Fruit fly (Drosophila melanogaster) whole organism, prepupa: ENCODE data around the gene flr.

Experiments
- CG10669 ChIP-seq: fragments of 200-800 bp; sonication (Bioruptor generic); optimal IDR thresholded peaks from 3 replicates; lab custom pipeline; 2018; ENCODE audit warnings: missing biosample characterization, mild to moderate bottlenecking, missing genetic modification characterization, moderate library complexity
- CG11294 ChIP-seq: fragments of 200-800 bp; sonication (Bioruptor generic); IDR thresholded peaks from 2 replicates; pipeline ENCODE4 v1.3.6; 2022; ENCODE audit warnings: missing biosample characterization, missing genetic modification characterization
- CG11762 ChIP-seq: fragments of 200-800 bp; sonication (Bioruptor generic); optimal IDR thresholded peaks from 3 replicates; lab custom pipeline; 2016; ENCODE audit warnings: missing biosample characterization, missing genetic modification characterization; ENCODE audit not compliant: insufficient read depth
- CG11902 ChIP-seq: fragments of 200-800 bp; sonication (Bioruptor generic); optimal IDR thresholded peaks from 3 replicates; lab custom pipeline; 2016; ENCODE audit warnings: missing biosample characterization, missing genetic modification characterization
- CG15336 ChIP-seq: fragments of 200-800 bp; sonication (Bioruptor generic); IDR thresholded peaks from 2 replicates; pipeline ENCODE4 v1.3.6; 2022; ENCODE audit warnings: missing biosample characterization, missing genetic modification characterization
- CG16779 ChIP-seq: fragments of 200-800 bp; sonication (Bioruptor generic); optimal IDR thresholded peaks from 3 replicates; lab custom pipeline; 2017; ENCODE audit warnings: missing biosample characterization, mild to moderate bottlenecking, missing genetic modification characterization
- CG3032 ChIP-seq: fragments of 200-800 bp; optimal IDR thresholded peaks from 2 replicates; lab custom pipeline; 2019; ENCODE audit warnings: missing biosample characterization, mild to moderate bottlenecking, missing genetic modification characterization, moderate library complexity
- CG31627 ChIP-seq: fragments of 200-800 bp; sonication (Bioruptor generic); optimal IDR thresholded peaks from 3 replicates; lab custom pipeline; 2016; ENCODE audit warnings: missing biosample characterization, missing genetic modification characterization
- CG32006 ChIP-seq: fragments of 200-800 bp; sonication (Bioruptor generic); optimal IDR thresholded peaks from 3 replicates; lab custom pipeline; 2017; ENCODE audit warnings: missing biosample characterization, mild to moderate bottlenecking, missing genetic modification characterization
- CG3919 ChIP-seq: fragments of 200-800 bp; sonication (Bioruptor generic); optimal IDR thresholded peaks from 3 replicates; lab custom pipeline; 2016; ENCODE audit warnings: missing biosample characterization, missing genetic modification characterization
- CG4318 ChIP-seq: fragments of 200-800 bp; sonication (Bioruptor generic); optimal IDR thresholded peaks from 3 replicates; lab custom pipeline; 2017; ENCODE audit warnings: missing biosample characterization, mild to moderate bottlenecking, missing genetic modification characterization
- CG6276 ChIP-seq: fragments of 200-800 bp; sonication (Bioruptor generic); optimal IDR thresholded peaks from 2 replicates; lab custom pipeline; 2017; ENCODE audit warnings: missing biosample characterization, mild to moderate bottlenecking, missing genetic modification characterization
- CG6792 ChIP-seq: fragments of 200-800 bp; sonication (Bioruptor generic); optimal IDR thresholded peaks from 3 replicates; lab custom pipeline; 2016; ENCODE audit warnings: missing biosample characterization, missing genetic modification characterization
- CG6808 ChIP-seq: fragments of 200-800 bp; sonication (Bioruptor generic); optimal IDR thresholded peaks from 3 replicates; lab custom pipeline; 2017; ENCODE audit warnings: missing biosample characterization, missing genetic modification characterization, mild to moderate bottlenecking, moderate library complexity, missing genetic modification reagents
- CG6854 ChIP-seq: fragments of 200-800 bp; sonication (Bioruptor generic); optimal IDR thresholded peaks from 2 replicates; lab custom pipeline; 2017; ENCODE audit warnings: missing biosample characterization, mild to moderate bottlenecking, missing genetic modification characterization
- CG7368 ChIP-seq: fragments of 200-800 bp; sonication (Bioruptor generic); optimal IDR thresholded peaks from 3 replicates; lab custom pipeline; 2016; ENCODE audit warnings: missing biosample characterization, missing genetic modification characterization
- CG8632 ChIP-seq: fragments of 200-800 bp; sonication (Bioruptor generic); optimal IDR thresholded peaks from 3 replicates; lab custom pipeline; 2016; ENCODE audit warnings: missing biosample characterization, missing genetic modification characterization
- CG9139 ChIP-seq: fragments of 200-800 bp; sonication (Bioruptor generic); optimal IDR thresholded peaks from 3 replicates; lab custom pipeline; 2017; ENCODE audit warnings: missing biosample characterization, mild to moderate bottlenecking, missing genetic modification characterization
- Eip78C ChIP-seq: fragments of 200-800 bp; sonication (Bioruptor generic); peaks from one replicate; lab custom pipeline; 2016; ENCODE audit warnings: missing biosample characterization, missing genetic modification characterization
- Eip93F ChIP-seq: fragments of 200-800 bp; sonication (Bioruptor generic); optimal IDR thresholded peaks from 2 replicates; lab custom pipeline; 2016; ENCODE audit warnings: missing biosample characterization, mild to moderate bottlenecking, missing genetic modification characterization
- Ets21C ChIP-seq: fragments of 200-800 bp; sonication (Bioruptor generic); optimal IDR thresholded peaks from 3 replicates; lab custom pipeline; 2016; ENCODE audit warnings: missing biosample characterization, missing genetic modification characterization
- Hr38 ChIP-seq: sonication (Bioruptor generic); optimal IDR thresholded peaks from 2 replicates; lab custom pipeline; 2016; ENCODE audit warnings: missing biosample characterization, missing genetic modification characterization
- Hr39 ChIP-seq: fragments of 200-800 bp; sonication (Bioruptor generic); optimal IDR thresholded peaks from 2 replicates; lab custom pipeline; 2016; ENCODE audit warnings: missing biosample characterization, missing genetic modification characterization
- Lpt ChIP-seq: fragments of 200-800 bp; sonication (Bioruptor generic); optimal IDR thresholded peaks from 3 replicates; lab custom pipeline; 2016; ENCODE audit warnings: missing biosample characterization, missing genetic modification characterization
- Met ChIP-seq: fragments of 200-800 bp; sonication (Bioruptor generic); optimal IDR thresholded peaks from 3 replicates; lab custom pipeline; 2016; ENCODE audit warnings: missing biosample characterization, missing genetic modification characterization
- Smox ChIP-seq: fragments of 200-800 bp; sonication (Bioruptor generic); optimal IDR thresholded peaks from 3 replicates; lab custom pipeline; 2016; ENCODE audit warnings: missing biosample characterization, missing genetic modification characterization
- Sox102F ChIP-seq: fragments of 200-800 bp; sonication (Bioruptor generic); optimal IDR thresholded peaks from 2 replicates; lab custom pipeline; 2016; ENCODE audit warnings: missing biosample characterization, mild to moderate bottlenecking, missing genetic modification characterization
- Sox14 ChIP-seq: fragments of 200-800 bp; sonication (Bioruptor generic); optimal IDR thresholded peaks from 3 replicates; lab custom pipeline; 2016; ENCODE audit warnings: missing biosample characterization, missing genetic modification characterization
- achi ChIP-seq: fragments of 200-800 bp; sonication (Bioruptor generic); optimal IDR thresholded peaks from 3 replicates; lab custom pipeline; 2016; ENCODE audit warnings: missing biosample characterization, missing genetic modification characterization
- dac ChIP-seq: fragments of 200-800 bp; sonication (Bioruptor generic); optimal IDR thresholded peaks from 2 replicates; lab custom pipeline; 2017; ENCODE audit warnings: missing biosample characterization, mild to moderate bottlenecking, missing genetic modification characterization
- fd59A ChIP-seq: fragments of 200-800 bp; sonication (Bioruptor generic); optimal IDR thresholded peaks from 2 replicates; lab custom pipeline; 2017; ENCODE audit warnings: missing biosample characterization, mild to moderate bottlenecking, missing genetic modification characterization, missing genetic modification reagents
- fd85E ChIP-seq: fragments of 200-800 bp; sonication (Bioruptor generic); optimal IDR thresholded peaks from 3 replicates; lab custom pipeline; 2016; ENCODE audit warnings: missing biosample characterization, missing genetic modification characterization
- fkh ChIP-seq: fragments of 200-800 bp; sonication (Bioruptor generic); optimal IDR thresholded peaks from 3 replicates; lab custom pipeline; 2017; ENCODE audit warnings: missing biosample characterization, mild to moderate bottlenecking, missing genetic modification characterization, moderate library complexity
- lz ChIP-seq: fragments of 200-800 bp; sonication (Bioruptor generic); optimal IDR thresholded peaks from 3 replicates; lab custom pipeline; 2016; ENCODE audit warnings: missing biosample characterization, missing genetic modification characterization
- salr ChIP-seq, 2 experiments: fragments of 200-800 bp; sonication (Bioruptor generic); optimal IDR thresholded peaks; 3 replicates each; lab custom pipeline; 2016 to 2018; ENCODE audit warnings: missing biosample characterization in 2 of 2, missing genetic modification characterization in 2 of 2, mild to moderate bottlenecking in 1 of 2
- ss ChIP-seq, 2 experiments: fragments of 200-800 bp; sonication (Bioruptor generic); optimal IDR thresholded peaks; 2 replicates in 1 of 2; 3 replicates in 1 of 2; lab custom pipeline; 2017 to 2018; ENCODE audit warnings: mild to moderate bottlenecking in 2 of 2, missing biosample characterization in 2 of 2, missing genetic modification characterization in 2 of 2, moderate library complexity in 1 of 2
- svp ChIP-seq: fragments of 200-800 bp; sonication (Bioruptor generic); peaks from one replicate; lab custom pipeline; 2016; ENCODE audit warnings: missing biosample characterization, missing genetic modification characterization

Gene flr

dm6 chr3L:13424068-13424467, 11.4 kb downstream of the flr start, which contains the start of gene CG33263:
Gene CG33263, minus strand, starts transcription at chr3L:13424168.
- TF ChIP-seq lz (GFP tag; lab: Kevin White, UChicago), result no peak
- no peak for TF ChIP-seq ss (GFP tag; optimal IDR thresholded peaks at IDR 0.05; lab: Kevin White, UChicago)
- TF ChIP-seq CG6276, result no peak
- TF ChIP-seq CG10669 (GFP tag; lab: Kevin White, UChicago), result no peak
- no peak for TF ChIP-seq CG8632
- TF ChIP-seq CG9139, result no peak
- TF ChIP-seq CG11902, result no peak
- no peak for TF ChIP-seq Eip78C
- TF ChIP-seq CG6792 (GFP tag; lab: Kevin White, UChicago), result no peak
- no peak for TF ChIP-seq CG7368 (GFP tag; lab: Kevin White, UChicago)
- TF ChIP-seq fkh (GFP tag; lab: Kevin White, UChicago), result no peak
- no peak for TF ChIP-seq salr (GFP tag; optimal IDR thresholded peaks at IDR 0.05; lab: Kevin White, UChicago)
- TF ChIP-seq Met (GFP tag; lab: Kevin White, UChicago), result no peak
- TF ChIP-seq CG6854, result no peak
- TF ChIP-seq fd85E (GFP tag; lab: Kevin White, UChicago), result no peak
- no peak for TF ChIP-seq Ets21C (GFP tag; lab: Kevin White, UChicago)
- TF ChIP-seq, all 60 proteins: peak for 0

DNA sequence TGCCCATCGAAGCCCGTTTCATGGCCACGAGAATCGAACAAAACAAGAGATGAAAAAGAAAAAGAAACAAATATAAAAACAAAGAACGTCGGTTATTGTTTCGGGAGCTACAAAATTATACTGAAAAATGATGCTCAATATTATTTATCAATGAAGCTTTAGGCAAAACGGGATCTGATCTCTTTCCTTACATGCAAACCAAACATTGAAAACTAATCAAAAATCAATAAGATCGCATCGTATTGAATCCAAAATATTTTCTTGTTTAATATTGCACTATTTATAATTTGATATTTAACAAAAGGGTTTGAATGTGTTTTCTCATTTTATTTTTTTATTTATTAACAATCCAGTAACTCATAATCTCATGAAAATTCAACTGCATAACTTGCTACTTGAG, 12.9 kb downstream of the flr start, which contains the start of gene CG14106:
TSS of gene CG14106 (minus strand) at position 101 of the 400 bp plus-strand sequence.
- TF ChIP-seq CG6792 (GFP tag; lab: Kevin White, UChicago) (no peak), CG15336 (GFP tag; lab: Robert Waterston, UW) (no peak), Sox14 (no peak), fd59A (GFP tag; lab: Kevin White, UChicago) (no peak), salr (GFP tag; optimal IDR thresholded peaks at IDR 0.05; lab: Kevin White, UChicago) (no peak), fd85E (GFP tag; lab: Kevin White, UChicago) (no peak), dac (GFP tag; lab: Kevin White, UChicago) (no peak), Lpt (GFP tag; lab: Kevin White, UChicago) (no peak), CG4318 (no peak), lz (GFP tag; lab: Kevin White, UChicago) (no peak), svp (GFP tag; lab: Kevin White, UChicago) (no peak), Eip93F (no peak), Smox (GFP tag; lab: Kevin White, UChicago) (no peak), CG16779 (no peak), Sox102F (no peak), CG31627 (GFP tag; lab: Kevin White, UChicago) (no peak)

DNA sequence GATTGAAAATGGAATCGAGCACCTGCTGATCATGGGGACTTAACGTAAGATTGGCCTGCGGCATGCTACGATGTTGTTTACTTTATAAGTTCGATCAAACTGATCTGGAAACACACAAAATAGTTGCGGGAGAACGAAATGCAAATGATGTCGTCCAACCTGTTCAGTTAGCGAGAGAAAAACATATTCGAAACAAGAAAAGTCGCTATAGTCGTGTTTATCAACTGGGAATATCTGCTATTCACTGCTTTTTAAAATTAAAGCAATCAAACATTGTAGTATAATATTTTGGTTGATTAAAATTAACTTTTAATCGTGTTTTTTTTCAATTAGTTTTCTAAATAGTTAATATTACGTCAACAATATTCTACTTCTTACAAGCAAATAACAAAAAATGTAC, 13.9 kb downstream of the flr start, which contains the start of gene CG14105:
TSS of gene CG14105 (minus strand) at position 101 of the 400 bp plus-strand sequence.
- TF ChIP-seq CG32006 (no peak), achi (GFP tag; lab: Kevin White, UChicago) (no peak), CG11294 (GFP tag; lab: Robert Waterston, UW) (no peak), Sox14 (no peak)

DNA sequence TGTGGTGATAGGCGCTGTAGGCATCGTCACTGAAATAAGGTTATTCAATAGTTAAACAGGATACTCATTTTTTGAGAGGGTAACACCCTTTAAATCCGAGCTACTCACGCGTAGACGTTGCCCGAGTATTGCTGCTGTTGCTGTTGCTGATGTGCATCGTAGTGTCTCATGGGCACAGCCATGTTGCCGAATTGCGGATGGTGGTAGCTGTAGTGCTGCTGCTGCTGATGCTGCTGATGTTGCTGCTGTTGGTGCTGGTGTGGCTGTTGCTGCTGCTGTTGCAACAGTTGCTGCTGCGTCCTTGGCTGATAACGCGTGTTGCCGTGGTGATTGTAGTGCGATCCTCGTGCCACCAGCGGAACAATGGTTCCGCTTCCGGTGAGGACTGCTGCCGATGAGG, 17.5 kb downstream of the flr start:
- TF ChIP-seq lz (GFP tag; lab: Kevin White, UChicago) (no peak), CG11762 (GFP tag; lab: Kevin White, UChicago) (no peak), CG31627 (GFP tag; lab: Kevin White, UChicago) (no peak), CG3919 (GFP tag; lab: Kevin White, UChicago) (no peak), Hr38 (no peak), CG8632 (no peak), CG7368 (GFP tag; lab: Kevin White, UChicago) (no peak), Eip93F (no peak), svp (GFP tag; lab: Kevin White, UChicago) (no peak), CG6808 (GFP tag; lab: Kevin White, UChicago) (no peak), Hr39 (no peak), CG4318 (no peak), CG3032 (no peak)
